Worm (Caenorhabditis elegans) whole organism, young adult: ENCODE data around the gene F53F4.11.

ENCODE experiments used
- B0019.2 ChIP-seq: fragments of 200-800 bp; sonication (Bioruptor generic); conservative IDR thresholded peaks from 2 replicates; pipeline ENCODE4 v1.3.6; 2022; ENCODE audit warnings: missing genetic modification reagents, missing genetic modification characterization, missing compliant biosample characterization
- C06A6.2 ChIP-seq: fragments of 200-800 bp; sonication (Bioruptor generic); conservative IDR thresholded peaks from 2 replicates; pipeline ENCODE4 v1.3.6; 2022; ENCODE audit warnings: missing genetic modification characterization, missing compliant biosample characterization
- C17E4.6 ChIP-seq: fragments of 200-800 bp; sonication (Bioruptor generic); IDR thresholded peaks from 2 replicates; pipeline ENCODE4 v1.3.6; 2022; ENCODE audit warnings: missing genetic modification reagents, missing genetic modification characterization, missing compliant biosample characterization
- F33H1.4 ChIP-seq: fragments of 200-800 bp; sonication (Bioruptor generic); IDR thresholded peaks from 2 replicates; pipeline ENCODE4 v1.3.6; 2022; ENCODE audit warnings: missing genetic modification reagents, missing genetic modification characterization, missing compliant biosample characterization
- F37B4.10 ChIP-seq: fragments of 200-800 bp; sonication (Bioruptor generic); IDR thresholded peaks from 2 replicates; pipeline ENCODE4 v1.3.6; 2022; ENCODE audit warnings: missing genetic modification characterization, missing compliant biosample characterization
- F57A8.1 ChIP-seq: fragments of 200-800 bp; sonication (Bioruptor generic); optimal IDR thresholded peaks from 2 replicates; lab custom pipeline; 2018; ENCODE audit warnings: mild to moderate bottlenecking, missing genetic modification characterization, moderate library complexity, missing compliant biosample characterization
- F57C9.4 ChIP-seq: sonication (generic microtip); optimal IDR thresholded peaks from 2 replicates; lab custom pipeline; 2017; ENCODE audit warnings: mild to moderate bottlenecking, missing genetic modification characterization, missing compliant biosample characterization
- K11D2.4 ChIP-seq: fragments of 200-800 bp; sonication (Bioruptor generic); IDR thresholded peaks from 2 replicates; pipeline ENCODE4 v1.3.6; 2022; ENCODE audit warnings: missing genetic modification reagents, missing genetic modification characterization, missing compliant biosample characterization
- K12H6.12 ChIP-seq: fragments of 200-800 bp; sonication (Bioruptor generic); optimal IDR thresholded peaks from 2 replicates; lab custom pipeline; 2018; ENCODE audit warnings: mild to moderate bottlenecking, missing genetic modification characterization, missing compliant biosample characterization
- T26A5.8 ChIP-seq: sonication (generic microtip); optimal IDR thresholded peaks from 2 replicates; lab custom pipeline; 2016; ENCODE audit warnings: missing genetic modification characterization, missing compliant biosample characterization
- Y53G8AR.9 ChIP-seq: fragments of 200-800 bp; sonication (Bioruptor generic); conservative IDR thresholded peaks from 2 replicates; pipeline ENCODE4 v1.3.6; 2022; ENCODE audit warnings: missing genetic modification reagents, missing genetic modification characterization, missing compliant biosample characterization
- Y95B8A.8 ChIP-seq: fragments of 200-800 bp; sonication (Bioruptor generic); IDR thresholded peaks from 2 replicates; pipeline ENCODE4 v1.3.6; 2022; ENCODE audit warnings: missing genetic modification reagents, missing genetic modification characterization, missing compliant biosample characterization
- ama-1 ChIP-seq, 3 experiments: fragments of 150-350 bp in 1 of 3; sonication (generic microtip) in 2 of 3; optimal IDR thresholded peaks; 2 replicates each; lab custom pipeline; 2014 to 2018; ENCODE audit warnings: missing biosample characterization in 2 of 3, missing genetic modification characterization in 2 of 3, missing genetic modification reagents in 2 of 3
- aptf-2 ChIP-seq: fragments of 200-800 bp; sonication (Bioruptor generic); conservative IDR thresholded peaks from 2 replicates; pipeline ENCODE4 v1.3.6; 2022; ENCODE audit warnings: missing genetic modification reagents, missing genetic modification characterization, missing compliant biosample characterization
- atf-7 ChIP-seq: sonication (generic microtip); optimal IDR thresholded peaks from 2 replicates; lab custom pipeline; 2017; ENCODE audit warnings: mild to moderate bottlenecking, missing genetic modification characterization, missing compliant biosample characterization
- athp-1 ChIP-seq: sonication (generic microtip); optimal IDR thresholded peaks from 2 replicates; lab custom pipeline; 2017; ENCODE audit warnings: mild to moderate bottlenecking, missing genetic modification characterization, missing compliant biosample characterization
- attf-6 ChIP-seq: fragments of 200-800 bp; sonication (Bioruptor generic); IDR thresholded peaks from 2 replicates; pipeline ENCODE4 v1.3.6; 2022; ENCODE audit warnings: missing genetic modification reagents, missing genetic modification characterization, missing compliant biosample characterization
- bed-2 ChIP-seq: fragments of 200-800 bp; sonication (Bioruptor generic); IDR thresholded peaks from 2 replicates; pipeline ENCODE4 v1.3.6; 2022; ENCODE audit warnings: missing genetic modification reagents, missing genetic modification characterization, missing compliant biosample characterization
- ccch-3 ChIP-seq: fragments of 200-800 bp; sonication (Bioruptor generic); optimal IDR thresholded peaks from 2 replicates; lab custom pipeline; 2018; ENCODE audit warnings: mild to moderate bottlenecking, missing genetic modification characterization, missing compliant biosample characterization
- ceh-100 ChIP-seq: fragments of 200-800 bp; sonication (Bioruptor generic); IDR thresholded peaks from 2 replicates; pipeline ENCODE4 v1.3.6; 2022; ENCODE audit warnings: missing genetic modification reagents, missing genetic modification characterization, missing compliant biosample characterization
- ceh-40 ChIP-seq: fragments of 200-800 bp; sonication (Bioruptor generic); IDR thresholded peaks from 2 replicates; pipeline ENCODE4 v1.3.6; 2022; ENCODE audit warnings: missing genetic modification characterization, missing compliant biosample characterization
- ceh-79 ChIP-seq: sonication (generic microtip); optimal IDR thresholded peaks from 2 replicates; lab custom pipeline; 2017; ENCODE audit warnings: mild to moderate bottlenecking, missing genetic modification characterization, missing compliant biosample characterization
- efl-1 ChIP-seq: fragments of 150-350 bp; optimal IDR thresholded peaks from 2 replicates; lab custom pipeline; 2014; ENCODE audit warnings: missing biosample characterization, missing genetic modification reagents, missing genetic modification characterization
- egrh-3 ChIP-seq: fragments of 200-800 bp; sonication (Bioruptor generic); IDR thresholded peaks from 2 replicates; pipeline ENCODE4 v1.3.6; 2022; ENCODE audit warnings: missing genetic modification reagents, missing genetic modification characterization, missing compliant biosample characterization
- ekl-4 ChIP-seq: fragments of 200-800 bp; sonication (Bioruptor generic); IDR thresholded peaks from 2 replicates; pipeline ENCODE4 v1.3.6; 2022; ENCODE audit warnings: missing genetic modification reagents, missing genetic modification characterization, missing compliant biosample characterization
- hrde-1 ChIP-seq: sonication (generic microtip); optimal IDR thresholded peaks from 2 replicates; lab custom pipeline; 2016; ENCODE audit warnings: missing genetic modification characterization, mild to moderate bottlenecking, missing compliant biosample characterization, moderate library complexity, missing genotype, missing genetic modification reagents, borderline replicate concordance
- hsf-1 ChIP-seq: fragments of 200-800 bp; sonication (Bioruptor generic); IDR thresholded peaks from 2 replicates; pipeline ENCODE4 v1.3.6; 2022; ENCODE audit warnings: missing genetic modification reagents, missing genetic modification characterization, missing compliant biosample characterization
- lag-1 ChIP-seq: fragments of 200-800 bp; sonication (Bioruptor generic); IDR thresholded peaks from 2 replicates; pipeline ENCODE4 v1.3.6; 2022; ENCODE audit warnings: missing genetic modification reagents, missing genetic modification characterization, missing compliant biosample characterization
- lin-35 ChIP-seq, 3 experiments: fragments of 150-350 bp in 2 of 3; sonication (generic microtip) in 1 of 3; optimal IDR thresholded peaks; 2 replicates each; lab custom pipeline; 2014 to 2018; ENCODE audit warnings: missing biosample characterization in 3 of 3, missing genetic modification characterization in 3 of 3, missing genetic modification reagents in 3 of 3
- mcd-1 ChIP-seq: fragments of 200-800 bp; sonication (Bioruptor generic); IDR thresholded peaks from 2 replicates; pipeline ENCODE4 v1.3.6; 2022; ENCODE audit warnings: missing genetic modification reagents, missing genetic modification characterization, missing compliant biosample characterization
- nfyb-1 ChIP-seq: fragments of 200-800 bp; sonication (Bioruptor generic); IDR thresholded peaks from 2 replicates; pipeline ENCODE4 v1.3.6; 2022; ENCODE audit warnings: missing genetic modification reagents, missing genetic modification characterization, missing compliant biosample characterization
- nhr-120 ChIP-seq: fragments of 200-800 bp; sonication (Bioruptor generic); IDR thresholded peaks from 2 replicates; pipeline ENCODE4 v1.3.6; 2022; ENCODE audit warnings: missing genetic modification characterization, missing compliant biosample characterization
- nhr-179 ChIP-seq: sonication (generic microtip); optimal IDR thresholded peaks from 2 replicates; lab custom pipeline; 2016; ENCODE audit warnings: mild to moderate bottlenecking, missing genetic modification characterization, missing compliant biosample characterization
- nhr-27 ChIP-seq: fragments of 200-800 bp; sonication (Bioruptor generic); optimal IDR thresholded peaks from 2 replicates; lab custom pipeline; 2018; ENCODE audit warnings: mild to moderate bottlenecking, missing genetic modification characterization, moderate library complexity, missing compliant biosample characterization
- nhr-80 ChIP-seq: sonication (generic microtip); optimal IDR thresholded peaks from 2 replicates; lab custom pipeline; 2016; ENCODE audit warnings: missing genetic modification characterization, missing compliant biosample characterization
- repo-1 ChIP-seq: sonication (generic microtip); optimal IDR thresholded peaks from 2 replicates; lab custom pipeline; 2017; ENCODE audit warnings: mild to moderate bottlenecking, missing genetic modification characterization, missing compliant biosample characterization
- snpc-4 ChIP-seq, 5 experiments: fragments of 150-350 bp in 1 of 5; sonication (generic microtip) in 4 of 5; optimal IDR thresholded peaks; 2 replicates each; lab custom pipeline; 2014 to 2018; ENCODE audit warnings: missing genetic modification characterization in 5 of 5, missing biosample characterization in 3 of 5, antibody characterized with exemption in 2 of 5, mild to moderate bottlenecking in 2 of 5, missing compliant biosample characterization in 2 of 5, missing genotype in 2 of 5, moderate library complexity in 2 of 5, missing genetic modification reagents in 1 of 5
- somi-1 ChIP-seq: fragments of 200-800 bp; sonication (Bioruptor generic); optimal IDR thresholded peaks from 2 replicates; lab custom pipeline; 2018; ENCODE audit warnings: mild to moderate bottlenecking, missing genetic modification characterization, missing compliant biosample characterization
- unc-62 ChIP-seq: fragments of 150-350 bp; optimal IDR thresholded peaks from 2 replicates; lab custom pipeline; 2014; ENCODE audit warnings: missing biosample characterization, missing genetic modification reagents, missing genetic modification characterization
- ztf-22 ChIP-seq: fragments of 200-800 bp; sonication (Bioruptor generic); optimal IDR thresholded peaks from 2 replicates; lab custom pipeline; 2018; ENCODE audit warnings: mild to moderate bottlenecking, missing genetic modification characterization, moderate library complexity, missing compliant biosample characterization
- ztf-6 ChIP-seq: fragments of 200-800 bp; sonication (Bioruptor generic); IDR thresholded peaks from 2 replicates; pipeline ENCODE4 v1.3.6; 2022; ENCODE audit warnings: missing genetic modification reagents, missing genetic modification characterization, missing compliant biosample characterization

F53F4.11 gene

DNA sequence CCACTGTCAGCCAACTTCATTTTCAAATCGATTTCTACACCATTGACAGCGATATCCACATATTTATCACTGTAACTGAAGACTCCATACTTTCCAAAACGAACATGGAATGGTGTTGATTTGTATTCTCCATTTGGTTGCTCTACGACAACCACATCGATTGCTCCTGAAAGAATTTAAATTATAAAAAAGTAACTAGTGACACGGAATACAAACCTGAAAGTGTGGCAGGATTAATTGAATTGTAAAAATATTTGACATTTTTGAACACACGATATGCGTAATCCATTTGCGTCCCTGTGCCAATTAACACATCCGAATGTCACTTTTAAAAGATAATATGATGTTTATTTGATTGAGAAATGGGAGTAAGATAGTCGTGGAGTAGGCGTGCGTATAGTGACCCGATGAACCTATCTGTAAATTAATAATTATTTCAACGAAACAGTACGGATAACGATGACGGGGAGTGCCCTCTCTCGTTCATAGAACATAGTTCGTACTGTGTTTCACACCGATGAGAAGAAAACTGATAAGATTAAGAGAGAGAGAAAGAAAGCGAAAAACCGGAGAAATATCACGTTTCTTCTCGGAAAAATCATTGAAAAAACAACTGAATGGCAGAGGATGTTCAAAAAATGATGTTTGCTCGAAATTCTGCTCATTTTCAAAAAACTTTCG lies 29.5 kb upstream of the F53F4.11 start, which contains the start of gene lpin-1:
Gene lpin-1 (minus strand): TSS at position 417 of the 681 bp plus-strand sequence.
- TF ChIP-seq egrh-3 (GFP tag; lab: Robert Waterston, UW) = no peak
- TF ChIP-seq nfyb-1 = 0 out of 2 replicates have a peak, but pooled peaks have one; percentile 7
- 0 out of 2 replicates have a peak, but pooled peaks have one; percentile 12 for TF ChIP-seq Y53G8AR.9 (GFP tag; lab: Robert Waterston, UW)
- TF ChIP-seq lin-35 (GFP tag; optimal IDR thresholded peaks at IDR 0.05; lab: Kevin White, UChicago) = peak in 1 of 3 experiments; percentile 46
- no peak for TF ChIP-seq F37B4.10 (GFP tag; lab: Robert Waterston, UW)
- peak; percentile 70 for TF ChIP-seq nhr-80 (tag; lab: Kevin White, UChicago)
- TF ChIP-seq F33H1.4 (GFP tag; lab: Robert Waterston, UW) = no peak
- TF ChIP-seq C17E4.6 (GFP tag; lab: Robert Waterston, UW) = 0 out of 2 replicates have a peak, but pooled peaks have one; percentile 12
- no peak for TF ChIP-seq ama-1 (optimal IDR thresholded peaks at IDR 0.05; lab: Kevin White, UChicago)
- peak in 1 of 2 experiments; percentile 19 for TF ChIP-seq ama-1 (GFP tag; optimal IDR thresholded peaks at IDR 0.05; lab: Kevin White, UChicago)
- TF ChIP-seq ceh-79 (tag; lab: Kevin White, UChicago) = peak; percentile 29

DNA sequence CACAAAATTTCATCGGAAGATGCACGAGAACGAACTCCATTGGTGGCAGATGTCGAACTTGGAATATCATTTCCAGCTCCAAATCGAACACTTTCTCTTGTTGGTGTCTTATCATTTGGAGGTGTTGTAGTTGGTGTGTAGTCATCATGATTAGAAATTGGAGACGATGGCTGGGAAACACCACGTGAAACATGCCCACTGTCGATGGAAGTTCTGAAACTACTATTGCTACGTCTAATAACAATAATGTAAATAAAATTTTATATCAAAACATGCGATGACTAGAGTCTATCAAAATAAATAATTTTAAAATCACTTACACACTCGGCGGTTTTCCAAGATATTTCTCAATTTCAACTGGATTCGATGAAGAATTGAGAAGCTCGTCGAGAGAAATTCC lies 28.0 kb upstream of the F53F4.11 start:
- TF ChIP-seq ccch-3 (GFP tag; lab: Kevin White, UChicago) = no peak
- TF ChIP-seq repo-1 (tag; lab: Kevin White, UChicago) = no peak
- no peak for TF ChIP-seq hsf-1
- TF ChIP-seq F57A8.1 = no peak
- 0 out of 2 replicates have a peak, but pooled peaks have one; percentile 17 for TF ChIP-seq attf-6 (GFP tag; lab: Robert Waterston, UW)
- no peak for TF ChIP-seq egrh-3 (GFP tag; lab: Robert Waterston, UW)
- TF ChIP-seq F37B4.10 (GFP tag; lab: Robert Waterston, UW) = 0 out of 2 replicates have a peak, but pooled peaks have one; percentile 77

DNA sequence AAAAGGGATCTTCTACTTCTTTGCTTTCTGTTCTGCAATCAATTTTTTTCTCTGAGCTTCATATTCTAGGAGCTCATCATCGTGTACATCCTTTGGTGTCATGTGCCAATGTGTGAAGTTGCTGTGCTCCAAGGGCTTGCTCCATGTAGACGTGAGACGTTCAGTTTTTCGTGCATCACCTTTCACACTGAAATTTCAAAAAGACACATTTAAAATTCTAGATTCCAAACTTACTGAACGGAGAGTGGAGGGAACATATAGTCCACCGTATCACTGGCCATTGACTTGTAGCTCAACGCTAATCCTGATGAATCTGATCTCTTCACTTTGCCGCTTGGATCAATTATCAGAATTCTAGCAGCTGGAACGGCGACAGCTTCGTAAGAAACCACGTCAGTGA lies 26.5 kb upstream of the F53F4.11 start:
- no peak for TF ChIP-seq athp-1 (tag; lab: Kevin White, UChicago)
- no peak for TF ChIP-seq lag-1 (GFP tag; lab: Robert Waterston, UW)
- no peak for TF ChIP-seq ekl-4 (GFP tag; lab: Robert Waterston, UW)
- peak; percentile 23 for TF ChIP-seq repo-1 (tag; lab: Kevin White, UChicago)
- TF ChIP-seq egrh-3 (GFP tag; lab: Robert Waterston, UW) = no peak
- TF ChIP-seq nhr-27 = no peak
- no peak for TF ChIP-seq K11D2.4 (GFP tag; lab: Robert Waterston, UW)
- TF ChIP-seq ceh-40 = no peak
- TF ChIP-seq nhr-120 (GFP tag; lab: Robert Waterston, UW) = no peak
- TF ChIP-seq efl-1 = no peak
- no peak for TF ChIP-seq mcd-1
- TF ChIP-seq C06A6.2 (GFP tag; lab: Robert Waterston, UW) = 0 out of 2 replicates have a peak, but pooled peaks have one; percentile 32

DNA sequence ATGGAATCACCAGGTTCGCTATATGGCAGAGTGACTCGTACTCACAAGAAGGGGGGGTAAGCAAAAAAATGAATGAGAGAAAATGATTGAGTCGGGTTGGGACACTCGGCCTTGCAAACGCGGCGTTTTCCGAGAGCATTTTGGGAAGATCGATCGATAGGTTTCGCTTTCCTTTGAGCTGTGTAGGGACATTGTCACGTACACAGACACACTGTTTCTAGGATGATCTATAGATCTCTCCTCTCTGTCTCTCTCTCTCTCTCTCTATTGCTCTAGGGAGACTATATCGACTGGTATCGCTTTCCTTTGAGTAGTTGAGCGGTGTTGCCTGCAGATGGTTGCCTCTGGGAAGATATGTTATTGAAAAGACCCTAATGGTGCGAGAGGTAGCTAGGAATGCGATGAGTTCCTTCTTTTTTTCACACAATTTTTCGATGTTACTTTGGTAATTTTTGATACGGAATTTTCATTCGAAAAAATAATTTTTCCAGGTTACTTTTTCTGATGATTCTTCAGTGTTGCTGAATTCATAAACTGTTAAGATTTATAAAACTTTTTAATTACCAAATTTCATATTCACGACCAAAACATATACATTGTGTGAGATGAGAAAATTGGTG lies 25.5 kb upstream of the F53F4.11 start, which contains the start of gene H37A05.4:
Gene H37A05.4 (minus strand): TSS at position 51 of the 620 bp plus-strand sequence.
- peak; percentile 11 for TF ChIP-seq T26A5.8 (tag; lab: Kevin White, UChicago)
- no peak for TF ChIP-seq somi-1 (GFP tag; lab: Kevin White, UChicago)
- TF ChIP-seq ztf-22 (GFP tag; lab: Kevin White, UChicago) = peak; percentile 10
- no peak for TF ChIP-seq unc-62 (GFP tag; lab: Kevin White, UChicago)
- TF ChIP-seq F57C9.4 (tag; lab: Kevin White, UChicago) = peak; percentile 91
- no peak for TF ChIP-seq snpc-4 (GFP tag; optimal IDR thresholded peaks at IDR 0.05; lab: Kevin White, UChicago)
- peak in 2 of 4 experiments; percentile 38 to 44 for TF ChIP-seq snpc-4 (tag; optimal IDR thresholded peaks at IDR 0.05; lab: Kevin White, UChicago)
- peak; percentile 41 for TF ChIP-seq K12H6.12
- TF ChIP-seq F33H1.4 (GFP tag; lab: Robert Waterston, UW) = 0 out of 2 replicates have a peak, but pooled peaks have one; percentile 11
- no peak for TF ChIP-seq ztf-6 (GFP tag; lab: Robert Waterston, UW)
- TF ChIP-seq hrde-1 (tag; lab: Kevin White, UChicago) = peak; percentile 5
- peak; percentile 72 for TF ChIP-seq atf-7 (tag; lab: Kevin White, UChicago)
- no peak for TF ChIP-seq F57A8.1
- peak; percentile 62 for TF ChIP-seq Y95B8A.8 (GFP tag; lab: Robert Waterston, UW)
- TF ChIP-seq B0019.2 (GFP tag; lab: Robert Waterston, UW) = no peak
- peak; percentile 21; the same call in 1 of the 2 replicates for TF ChIP-seq ceh-100 (GFP tag; lab: Robert Waterston, UW)
- no peak for TF ChIP-seq nhr-179 (tag; lab: Kevin White, UChicago)
- TF ChIP-seq bed-2 = no peak
- peak; percentile 96 for TF ChIP-seq aptf-2 (GFP tag; lab: Robert Waterston, UW)
